Worm (Caenorhabditis elegans) whole organism, mixed stage, embryonic: ENCODE data around the gene dod-21.

Experiments
- M03D4.4 ChIP-seq: sonication (generic microtip); optimal IDR thresholded peaks from 2 replicates; lab custom pipeline; 2017; ENCODE audit warnings: mild to moderate bottlenecking, missing genetic modification characterization, missing compliant biosample characterization
- blmp-1 ChIP-seq: fragments of 150-350 bp; optimal IDR thresholded peaks from 2 replicates; lab custom pipeline; 2014; ENCODE audit warnings: missing biosample characterization, missing genetic modification characterization
- ceh-83 ChIP-seq: fragments of 200-800 bp; sonication (Bioruptor generic); optimal IDR thresholded peaks from 2 replicates; lab custom pipeline; 2018; ENCODE audit warnings: mild to moderate bottlenecking, missing genetic modification characterization, missing compliant biosample characterization
- ces-1 ChIP-seq: fragments of 150-350 bp; optimal IDR thresholded peaks from 2 replicates; lab custom pipeline; 2014; ENCODE audit warnings: missing biosample characterization, missing genetic modification reagents, missing genetic modification characterization
- flh-1 ChIP-seq: fragments of 200-800 bp; sonication (Bioruptor generic); optimal IDR thresholded peaks from 2 replicates; lab custom pipeline; 2018; ENCODE audit warnings: mild to moderate bottlenecking, missing genetic modification characterization, moderate library complexity, missing compliant biosample characterization
- lin-13 ChIP-seq: fragments of 150-350 bp; optimal IDR thresholded peaks from 2 replicates; lab custom pipeline; 2014; ENCODE audit warnings: missing biosample characterization, missing genetic modification characterization
- mep-1 ChIP-seq: fragments of 150-350 bp; optimal IDR thresholded peaks from 2 replicates; lab custom pipeline; 2017; ENCODE audit warnings: missing biosample characterization, missing genetic modification reagents, missing genetic modification characterization, inconsistent platforms
- nhr-76 ChIP-seq: sonication (generic microtip); optimal IDR thresholded peaks from 2 replicates; lab custom pipeline; 2017; ENCODE audit warnings: missing biosample characterization, missing genetic modification characterization
- snpc-4 ChIP-seq: fragments of 150-350 bp; optimal IDR thresholded peaks from 2 replicates; lab custom pipeline; 2014; ENCODE audit warnings: missing biosample characterization, missing genetic modification characterization
- unc-62 ChIP-seq: fragments of 150-350 bp; optimal IDR thresholded peaks from 2 replicates; lab custom pipeline; 2014; ENCODE audit warnings: missing biosample characterization, missing genetic modification reagents, missing genetic modification characterization
- ztf-11 ChIP-seq: fragments of 150-350 bp; optimal IDR thresholded peaks from 2 replicates; lab custom pipeline; 2014; ENCODE audit warnings: missing biosample characterization, missing genetic modification characterization

DNA sequence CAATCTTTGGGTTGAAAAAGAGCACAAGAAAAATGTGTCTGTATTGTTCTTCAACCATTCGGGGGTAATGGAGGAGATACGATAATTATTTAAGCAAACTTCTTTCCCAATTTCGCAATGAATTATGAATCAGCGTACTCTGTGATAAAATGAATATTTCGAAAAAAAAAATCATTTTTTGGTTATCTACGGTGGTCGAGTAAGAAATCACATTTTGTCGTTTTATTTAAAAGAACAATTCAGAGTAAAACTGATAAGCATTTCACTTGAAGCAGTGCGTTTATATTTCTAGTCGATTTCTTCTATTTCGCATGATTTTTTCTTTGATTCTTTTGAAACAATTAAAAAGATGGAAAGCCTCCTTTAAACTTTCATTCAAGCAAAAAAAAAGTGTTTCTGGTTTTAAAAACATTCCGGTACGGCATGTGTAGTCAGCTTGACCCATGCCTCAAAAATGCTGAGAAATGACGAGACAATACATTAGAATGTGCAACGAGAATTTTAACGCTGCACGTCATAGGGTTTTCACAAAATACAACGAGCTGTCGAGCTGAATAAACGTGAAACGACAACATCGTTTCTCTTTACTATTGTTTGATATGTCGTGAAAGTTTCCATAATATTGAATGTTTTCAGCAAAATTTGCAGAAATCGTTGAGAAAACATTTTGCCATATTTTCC, 34.0 kb upstream of the dod-21 start, which contains the start of gene K08D8.2:
- TF ChIP-seq unc-62 (GFP tag; lab: Kevin White, UChicago) (no peak), ceh-83 (no peak), mep-1 (tag; lab: Kevin White, UChicago) (no peak), ztf-11 (tag; lab: Kevin White, UChicago) (no peak), M03D4.4 (tag; lab: Kevin White, UChicago) (no peak), flh-1 (GFP tag; lab: Kevin White, UChicago) (no peak), blmp-1 (tag; lab: Kevin White, UChicago) (no peak), snpc-4 (tag; lab: Kevin White, UChicago) (no peak), nhr-76 (tag; lab: Kevin White, UChicago) (no peak), ces-1 (GFP tag; lab: Kevin White, UChicago) (no peak), lin-13 (no peak)
